Worm (Caenorhabditis elegans) whole organism, L4 larva: Measurements from ENCODE around the gene acs-7.

ENCODE experiments used
- ZK337.2 ChIP-seq: fragments of 200-800 bp; sonication (Bioruptor generic); IDR thresholded peaks from 2 replicates; pipeline ENCODE4 v1.3.6; 2022; ENCODE audit warnings: missing genetic modification reagents, missing genetic modification characterization, missing compliant biosample characterization
- aha-1 ChIP-seq: fragments of 150-350 bp; peaks from one replicate; lab custom pipeline; 2014; ENCODE audit warnings: missing biosample characterization, missing genetic modification characterization
- ceh-44 ChIP-seq: fragments of 200-800 bp; sonication (Bioruptor generic); IDR thresholded peaks from 2 replicates; pipeline ENCODE4 v1.3.6; 2022; ENCODE audit warnings: missing genetic modification reagents, missing genetic modification characterization, missing compliant biosample characterization
- ces-1 ChIP-seq: fragments of 150-350 bp; sonication (generic microtip); optimal IDR thresholded peaks from 4 replicates; lab custom pipeline; 2014; ENCODE audit warnings: missing biosample characterization, missing genetic modification reagents, missing genetic modification characterization
- cey-2 ChIP-seq: sonication (generic microtip); optimal IDR thresholded peaks from 3 replicates; lab custom pipeline; 2017; ENCODE audit warnings: missing genetic modification characterization, mild to moderate bottlenecking, missing compliant biosample characterization, antibody characterized with exemption, borderline replicate concordance; ENCODE audit not compliant: insufficient read depth
- daf-16 ChIP-seq, 3 experiments: sonication (generic microtip); optimal IDR thresholded peaks; 2 replicates each; lab custom pipeline; 2016 to 2017; ENCODE audit warnings: missing genetic modification characterization in 3 of 3, missing genetic modification reagents in 3 of 3, mild to moderate bottlenecking in 2 of 3, missing compliant biosample characterization in 2 of 3, missing biosample characterization in 1 of 3, moderate library complexity in 1 of 3
- dmd-9 ChIP-seq: fragments of 200-800 bp; sonication (Bioruptor generic); IDR thresholded peaks from 2 replicates; pipeline ENCODE4 v1.3.6; 2022; ENCODE audit warnings: missing genetic modification reagents, missing genetic modification characterization, missing compliant biosample characterization
- duxl-1 ChIP-seq: sonication (generic microtip); optimal IDR thresholded peaks from 2 replicates; lab custom pipeline; 2016; ENCODE audit warnings: mild to moderate bottlenecking, missing genetic modification characterization, moderate library complexity, missing compliant biosample characterization; ENCODE audit not compliant: poor library complexity
- gei-8 ChIP-seq: fragments of 200-800 bp; sonication (Bioruptor generic); optimal IDR thresholded peaks from 2 replicates; lab custom pipeline; 2018; ENCODE audit warnings: mild to moderate bottlenecking, missing genetic modification characterization, missing compliant biosample characterization
- hlh-11 ChIP-seq: fragments of 200-800 bp; sonication (Bioruptor generic); optimal IDR thresholded peaks from 2 replicates; lab custom pipeline; 2018; ENCODE audit warnings: mild to moderate bottlenecking, missing genetic modification characterization, missing compliant biosample characterization
- hlh-30 ChIP-seq: sonication (generic microtip); optimal IDR thresholded peaks from 2 replicates; lab custom pipeline; 2017; ENCODE audit warnings: antibody characterized with exemption, mild to moderate bottlenecking, missing genetic modification characterization, missing compliant biosample characterization; ENCODE audit not compliant: insufficient read depth
- hmg-1.1 ChIP-seq: fragments of 200-800 bp; sonication (Bioruptor generic); IDR thresholded peaks from 2 replicates; pipeline ENCODE4 v1.3.6; 2022; ENCODE audit warnings: missing genetic modification reagents, missing genetic modification characterization, missing compliant biosample characterization
- lin-38 ChIP-seq: fragments of 200-800 bp; sonication (Bioruptor generic); IDR thresholded peaks from 2 replicates; pipeline ENCODE4 v1.3.6; 2022; ENCODE audit warnings: missing genetic modification reagents, missing genetic modification characterization, missing compliant biosample characterization
- lin-39 ChIP-seq: fragments of 150-350 bp; optimal IDR thresholded peaks from 2 replicates; lab custom pipeline; 2014; ENCODE audit warnings: missing biosample characterization, missing genetic modification reagents, missing genetic modification characterization
- madf-9 ChIP-seq: fragments of 200-800 bp; sonication (Bioruptor generic); conservative IDR thresholded peaks from 2 replicates; pipeline ENCODE4 v1.3.6; 2022; ENCODE audit warnings: missing genetic modification reagents, missing genetic modification characterization, missing compliant biosample characterization
- mdl-1 ChIP-seq, 2 experiments: fragments of 150-350 bp in 1 of 2; sonication (generic microtip) in 1 of 2; optimal IDR thresholded peaks; 2 replicates each; lab custom pipeline; 2014 to 2017; ENCODE audit warnings: missing biosample characterization in 2 of 2, missing genetic modification characterization in 2 of 2
- mdt-29 ChIP-seq: fragments of 200-800 bp; sonication (Bioruptor generic); IDR thresholded peaks from 2 replicates; pipeline ENCODE4 v1.3.6; 2022; ENCODE audit warnings: missing genetic modification reagents, missing genetic modification characterization, missing compliant biosample characterization
- mep-1 ChIP-seq: fragments of 150-350 bp; sonication (generic microtip); optimal IDR thresholded peaks from 3 replicates; lab custom pipeline; 2014; ENCODE audit warnings: missing biosample characterization, missing genetic modification characterization
- nhr-102 ChIP-seq: sonication (generic microtip); optimal IDR thresholded peaks from 2 replicates; lab custom pipeline; 2016; ENCODE audit warnings: mild to moderate bottlenecking, missing genetic modification characterization, moderate library complexity, missing compliant biosample characterization
- nhr-11 ChIP-seq: fragments of 150-350 bp; optimal IDR thresholded peaks from 2 replicates; lab custom pipeline; 2014; ENCODE audit warnings: missing biosample characterization, missing genetic modification characterization
- nhr-111 ChIP-seq: fragments of 200-800 bp; sonication (Bioruptor generic); optimal IDR thresholded peaks from 2 replicates; lab custom pipeline; 2018; ENCODE audit warnings: mild to moderate bottlenecking, missing genetic modification characterization, missing compliant biosample characterization
- nhr-28 ChIP-seq: fragments of 150-350 bp; optimal IDR thresholded peaks from 2 replicates; lab custom pipeline; 2014; ENCODE audit warnings: missing biosample characterization, missing genetic modification characterization
- nhr-41 ChIP-seq: fragments of 200-800 bp; sonication (Bioruptor generic); IDR thresholded peaks from 2 replicates; pipeline ENCODE4 v1.3.6; 2022; ENCODE audit warnings: missing genetic modification reagents, missing genetic modification characterization, missing compliant biosample characterization
- nhr-48 ChIP-seq: sonication (generic microtip); optimal IDR thresholded peaks from 2 replicates; lab custom pipeline; 2016; ENCODE audit warnings: mild to moderate bottlenecking, missing genetic modification characterization, missing compliant biosample characterization
- pha-4 ChIP-seq, 2 experiments: fragments of 150-350 bp in 1 of 2; fragments of 200-800 bp in 1 of 2; sonication (Bioruptor generic) in 1 of 2; IDR thresholded peaks in 1 of 2; optimal IDR thresholded peaks in 1 of 2; 2 replicates each; pipeline versions ENCODE4 v1.3.6 to Lab custom; 2014 to 2022; ENCODE audit warnings: missing genetic modification characterization in 2 of 2, missing genetic modification reagents in 2 of 2, missing biosample characterization in 1 of 2, missing compliant biosample characterization in 1 of 2
- php-3 ChIP-seq: fragments of 200-800 bp; sonication (Bioruptor generic); IDR thresholded peaks from 2 replicates; pipeline ENCODE4 v1.3.6; 2022; ENCODE audit warnings: missing genetic modification reagents, missing genetic modification characterization, missing compliant biosample characterization
- pqm-1 ChIP-seq: sonication (generic microtip); optimal IDR thresholded peaks from 2 replicates; lab custom pipeline; 2017; ENCODE audit warnings: missing biosample characterization, missing genetic modification characterization
- set-16 ChIP-seq: fragments of 200-800 bp; sonication (Bioruptor generic); IDR thresholded peaks from 2 replicates; pipeline ENCODE4 v1.3.6; 2022; ENCODE audit warnings: missing genetic modification reagents, missing genetic modification characterization, missing compliant biosample characterization
- spr-1 ChIP-seq: sonication (generic microtip); optimal IDR thresholded peaks from 2 replicates; lab custom pipeline; 2016; ENCODE audit warnings: mild to moderate bottlenecking, missing genetic modification characterization, missing compliant biosample characterization
- unc-62 ChIP-seq, 3 experiments: fragments of 150-350 bp in 1 of 3; sonication (generic microtip); optimal IDR thresholded peaks in 2 of 3; peaks in 1 of 3; 1 replicate in 1 of 3; 2 replicates in 2 of 3; lab custom pipeline; 2014 to 2017; ENCODE audit warnings: missing biosample characterization in 3 of 3, missing genetic modification characterization in 3 of 3, missing genetic modification reagents in 3 of 3, missing genotype in 1 of 3
- zfp-2 ChIP-seq: sonication (generic microtip); optimal IDR thresholded peaks from 2 replicates; lab custom pipeline; 2016; ENCODE audit warnings: mild to moderate bottlenecking, missing genetic modification characterization, missing compliant biosample characterization

Gene acs-7

ce11 chrII:9251529-9251928, 40.3 kb upstream of the acs-7 start:
- no peak for TF ChIP-seq nhr-28 (tag; lab: Kevin White, UChicago)
- TF ChIP-seq hlh-30 (tag; lab: Kevin White, UChicago): peak; percentile 23

ce11 chrII:9254187-9254586, 37.6 kb upstream of the acs-7 start, which contains the start of gene nlp-82:
nlp-82 (minus strand) TSS chrII:9254287.
- no peak for TF ChIP-seq ces-1 (GFP tag; lab: Kevin White, UChicago)
- no peak for TF ChIP-seq mep-1
- TF ChIP-seq hlh-11: no peak
- no peak for TF ChIP-seq zfp-2 (tag; lab: Kevin White, UChicago)
- no peak for TF ChIP-seq nhr-48 (tag; lab: Kevin White, UChicago)
- no peak for TF ChIP-seq madf-9 (GFP tag; lab: Robert Waterston, UW)
- TF ChIP-seq unc-62 (GFP tag; optimal IDR thresholded peaks at IDR 0.05 in 1 of 2; lab: Kevin White, UChicago): no peak
- no peak for TF ChIP-seq unc-62 (tag; optimal IDR thresholded peaks at IDR 0.05; lab: Kevin White, UChicago)
- TF ChIP-seq pqm-1: no peak

ce11 chrII:9258034-9258556, 33.7 kb upstream of the acs-7 start:
- no peak for TF ChIP-seq aha-1 (tag; lab: Kevin White, UChicago)
- no peak for TF ChIP-seq hmg-1.1 (GFP tag; lab: Robert Waterston, UW)
- TF ChIP-seq nhr-41 (GFP tag; lab: Robert Waterston, UW): no peak
- TF ChIP-seq nhr-28 (tag; lab: Kevin White, UChicago): no peak
- TF ChIP-seq, all 104 proteins: peak for 0

ce11 chrII:9258566-9258965, 33.3 kb upstream of the acs-7 start:
- no peak for TF ChIP-seq cey-2 (tag; lab: Kevin White, UChicago)
- TF ChIP-seq unc-62 (GFP tag; optimal IDR thresholded peaks at IDR 0.05 in 1 of 2; lab: Kevin White, UChicago): peak in 1 of 2 experiments; percentile 82
- TF ChIP-seq unc-62 (tag; optimal IDR thresholded peaks at IDR 0.05; lab: Kevin White, UChicago): no peak
- no peak for TF ChIP-seq ceh-44 (GFP tag; lab: Robert Waterston, UW)

- TF ChIP-seq nhr-102 (no peak), nhr-28 (tag; lab: Kevin White, UChicago) (peak; percentile 16), php-3 (GFP tag; lab: Robert Waterston, UW) (no peak), lin-38 (GFP tag; lab: Robert Waterston, UW) (no peak), madf-9 (GFP tag; lab: Robert Waterston, UW) (no peak), lin-39 (tag; lab: Kevin White, UChicago) (no peak), dmd-9 (GFP tag; lab: Robert Waterston, UW) (no peak), mdt-29 (GFP tag; lab: Robert Waterston, UW) (no peak)
- TF ChIP-seq, all 104 proteins: peak for 1
These were observed 31.8 kb upstream of the acs-7 start for ce11 chrII:9260026-9260425.

- TF ChIP-seq ZK337.2 (no peak), nhr-111 (no peak), spr-1 (tag; lab: Kevin White, UChicago) (no peak), unc-62 (GFP tag; optimal IDR thresholded peaks at IDR 0.05 in 1 of 2; lab: Kevin White, UChicago) (peak in 1 of 2 experiments; percentile 86), unc-62 (tag; optimal IDR thresholded peaks at IDR 0.05; lab: Kevin White, UChicago) (no peak)
These were observed 30.4 kb upstream of the acs-7 start for ce11 chrII:9261403-9261802.

- no peak for TF ChIP-seq gei-8 (GFP tag; lab: Kevin White, UChicago)
- peak; percentile 31; the same call in 1 of the 2 replicates for TF ChIP-seq set-16 (GFP tag; lab: Robert Waterston, UW)
- TF ChIP-seq mdl-1 (tag; optimal IDR thresholded peaks at IDR 0.05; lab: Kevin White, UChicago): peak in 1 of 2 experiments; percentile 39
- peak in 1 of 2 experiments; percentile 97 for TF ChIP-seq daf-16 (GFP tag; optimal IDR thresholded peaks at IDR 0.05; lab: Kevin White, UChicago)
- TF ChIP-seq daf-16 (tag; optimal IDR thresholded peaks at IDR 0.05; lab: Kevin White, UChicago): no peak
- TF ChIP-seq hlh-11: peak; percentile 50
- TF ChIP-seq duxl-1: no peak
- no peak for TF ChIP-seq pha-4 (GFP tag; IDR thresholded peaks at IDR 0.05; lab: Robert Waterston, UW)
- no peak for TF ChIP-seq pha-4 (tag; optimal IDR thresholded peaks at IDR 0.05; lab: Kevin White, UChicago)
- TF ChIP-seq nhr-11: peak; percentile 28
- peak in 1 of 2 experiments; percentile 56 for TF ChIP-seq unc-62 (GFP tag; optimal IDR thresholded peaks at IDR 0.05 in 1 of 2; lab: Kevin White, UChicago)
- TF ChIP-seq unc-62 (tag; optimal IDR thresholded peaks at IDR 0.05; lab: Kevin White, UChicago): no peak
These were observed 29.8 kb upstream of the acs-7 start, which contains the start of gene aqp-2 for ce11 chrII:9261931-9262562. aqp-2 (minus strand) TSS chrII:9261981.
